Worm (Caenorhabditis elegans) whole organism, late embryonic: ENCODE results near the gene C30H6.5.

ENCODE experiments used
- K02D7.2 ChIP-seq: sonication (generic microtip); optimal IDR thresholded peaks from 2 replicates; lab custom pipeline; 2017; ENCODE audit warnings: mild to moderate bottlenecking, missing genetic modification characterization, missing compliant biosample characterization
- ama-1 ChIP-seq: fragments of 150-350 bp; optimal IDR thresholded peaks from 2 replicates; lab custom pipeline; 2014
- ceh-6 ChIP-seq: fragments of 200-800 bp; sonication (Bioruptor generic); optimal IDR thresholded peaks from 2 replicates; lab custom pipeline; 2018; ENCODE audit warnings: mild to moderate bottlenecking, missing genetic modification characterization, missing compliant biosample characterization
- hlh-30 ChIP-seq: sonication (generic microtip); optimal IDR thresholded peaks from 2 replicates; lab custom pipeline; 2017; ENCODE audit warnings: antibody characterized with exemption, missing genetic modification characterization, missing compliant biosample characterization; ENCODE audit not compliant: insufficient read depth
- lim-6 ChIP-seq: sonication (generic microtip); optimal IDR thresholded peaks from 2 replicates; lab custom pipeline; 2016; ENCODE audit warnings: missing genetic modification characterization, missing compliant biosample characterization
- madf-2 ChIP-seq: sonication (generic microtip); optimal IDR thresholded peaks from 2 replicates; lab custom pipeline; 2017; ENCODE audit warnings: missing genetic modification characterization, missing compliant biosample characterization
- nfya-1 ChIP-seq: sonication (generic microtip); optimal IDR thresholded peaks from 2 replicates; lab custom pipeline; 2017; ENCODE audit warnings: missing genetic modification characterization, mild to moderate bottlenecking, missing compliant biosample characterization, antibody characterized with exemption, moderate library complexity
- nhr-232 ChIP-seq: sonication (generic microtip); optimal IDR thresholded peaks from 2 replicates; lab custom pipeline; 2016; ENCODE audit warnings: missing genetic modification characterization, missing compliant biosample characterization
- pat-9 ChIP-seq: fragments of 200-800 bp; sonication (Bioruptor generic); optimal IDR thresholded peaks from 2 replicates; lab custom pipeline; 2018; ENCODE audit warnings: mild to moderate bottlenecking, missing genetic modification characterization, moderate library complexity, missing compliant biosample characterization
- pha-4 ChIP-seq: fragments of 150-350 bp; optimal IDR thresholded peaks from 2 replicates; lab custom pipeline; 2018; ENCODE audit warnings: missing biosample characterization, missing genetic modification reagents, missing genetic modification characterization
- pqm-1 ChIP-seq: sonication (generic microtip); optimal IDR thresholded peaks from 2 replicates; lab custom pipeline; 2016; ENCODE audit warnings: missing genetic modification characterization, missing compliant biosample characterization

DNA sequence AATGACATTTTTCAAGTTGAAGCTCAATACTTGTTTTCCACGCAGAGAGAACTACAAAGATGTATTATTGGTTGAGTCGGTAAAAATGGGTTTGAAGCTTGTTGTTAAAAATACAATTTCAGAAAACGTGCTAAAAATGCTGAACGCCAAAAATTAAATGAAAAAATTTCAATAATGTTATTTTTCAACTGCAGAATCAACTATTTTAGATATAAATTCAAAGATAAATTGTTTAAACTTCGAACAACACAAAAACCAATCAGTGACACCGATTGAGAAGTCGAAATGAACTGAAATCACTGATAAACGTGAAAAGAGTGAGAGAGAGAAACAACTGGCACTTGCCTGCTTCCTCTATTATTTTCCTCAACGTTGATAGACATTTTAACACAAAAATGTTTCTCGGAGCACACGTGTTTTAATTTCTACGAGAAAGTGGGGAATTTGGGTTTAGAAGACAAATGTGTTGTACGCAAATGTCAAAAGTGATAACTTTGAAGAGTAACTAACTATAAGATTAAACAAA lies 15.9 kb downstream of the C30H6.5 start, which contains the start of gene T02D1.8:
- TF ChIP-seq pha-4 (tag; lab: Kevin White, UChicago), result no peak
- TF ChIP-seq ceh-6 (GFP tag; lab: Kevin White, UChicago), result no peak
- no peak for TF ChIP-seq K02D7.2
- no peak for TF ChIP-seq lim-6
- TF ChIP-seq pqm-1 (tag; lab: Kevin White, UChicago), result no peak
- TF ChIP-seq nfya-1, result no peak
- no peak for TF ChIP-seq ama-1 (lab: Kevin White, UChicago)
- no peak for TF ChIP-seq hlh-30 (tag; lab: Kevin White, UChicago)
- TF ChIP-seq pat-9, result no peak
- no peak for TF ChIP-seq madf-2
- no peak for TF ChIP-seq nhr-232 (tag; lab: Kevin White, UChicago)
